Worm (Caenorhabditis elegans) whole organism, L1 larva: ENCODE data around the gene Y59H11AM.4.
A peak's percentile ranks its signal among the peaks of the same experiment; 100 is the strongest.

ENCODE experiments used
- C04F5.9 ChIP-seq: sonication (generic microtip); optimal IDR thresholded peaks from 2 replicates; lab custom pipeline; 2016; ENCODE audit warnings: missing genetic modification characterization, missing compliant biosample characterization
- Y116A8C.19 ChIP-seq: sonication (generic microtip); optimal IDR thresholded peaks from 2 replicates; lab custom pipeline; 2016; ENCODE audit warnings: missing compliant biosample characterization, missing genetic modification characterization, borderline replicate concordance
- aha-1 ChIP-seq: fragments of 150-350 bp; optimal IDR thresholded peaks from 2 replicates; lab custom pipeline; 2014; ENCODE audit warnings: missing biosample characterization, missing genetic modification characterization
- alr-1 ChIP-seq: fragments of 200-800 bp; sonication (Bioruptor generic); optimal IDR thresholded peaks from 2 replicates; lab custom pipeline; 2018; ENCODE audit warnings: borderline replicate concordance, mild to moderate bottlenecking, missing genetic modification characterization, missing compliant biosample characterization
- aly-2 ChIP-seq: fragments of 150-350 bp; optimal IDR thresholded peaks from 2 replicates; lab custom pipeline; 2014; ENCODE audit warnings: missing biosample characterization, missing genetic modification characterization
- blmp-1 ChIP-seq: fragments of 150-350 bp; optimal IDR thresholded peaks from 2 replicates; lab custom pipeline; 2014; ENCODE audit warnings: missing biosample characterization, missing genetic modification characterization
- ceh-8 ChIP-seq: fragments of 200-800 bp; sonication (Bioruptor generic); optimal IDR thresholded peaks from 2 replicates; lab custom pipeline; 2018; ENCODE audit warnings: mild to moderate bottlenecking, missing genetic modification characterization, moderate library complexity, missing compliant biosample characterization
- ceh-88 ChIP-seq: fragments of 200-800 bp; sonication (Bioruptor generic); IDR thresholded peaks from 2 replicates; pipeline ENCODE4 v1.3.6; 2022; ENCODE audit warnings: missing genetic modification characterization, missing compliant biosample characterization
- ceh-90 ChIP-seq: sonication (generic microtip); optimal IDR thresholded peaks from 2 replicates; lab custom pipeline; 2016; ENCODE audit warnings: missing genetic modification characterization, missing compliant biosample characterization
- dpl-1 ChIP-seq, 3 experiments: fragments of 150-350 bp in 2 of 3; sonication (generic microtip) in 1 of 3; optimal IDR thresholded peaks; 2 replicates each; lab custom pipeline; 2014 to 2017; ENCODE audit warnings: missing biosample characterization in 3 of 3, missing genetic modification characterization in 3 of 3, missing genetic modification reagents in 3 of 3
- efl-1 ChIP-seq, 4 experiments: fragments of 150-350 bp; optimal IDR thresholded peaks in 3 of 4; peaks in 1 of 4; 1 replicate in 1 of 4; 2 replicates in 3 of 4; lab custom pipeline; 2014; ENCODE audit warnings: missing biosample characterization in 2 of 4, missing genetic modification characterization in 2 of 4, missing genetic modification reagents in 2 of 4
- efl-3 ChIP-seq: fragments of 200-800 bp; sonication (Bioruptor generic); optimal IDR thresholded peaks from 2 replicates; lab custom pipeline; 2018; ENCODE audit warnings: mild to moderate bottlenecking, missing genetic modification characterization, missing compliant biosample characterization
- egl-27 ChIP-seq, 2 experiments: fragments of 150-350 bp in 1 of 2; sonication (generic microtip); optimal IDR thresholded peaks; 3 replicates each; lab custom pipeline; 2017 to 2018; ENCODE audit warnings: missing biosample characterization in 2 of 2, missing genetic modification characterization in 2 of 2, missing genetic modification reagents in 2 of 2
- elt-2 ChIP-seq: sonication (generic microtip); optimal IDR thresholded peaks from 2 replicates; lab custom pipeline; 2016; ENCODE audit warnings: missing genetic modification characterization, mild to moderate bottlenecking, inconsistent platforms, missing compliant biosample characterization, missing genetic modification reagents
- elt-3 ChIP-seq, 6 experiments: fragments of 150-350 bp in 1 of 6; sonication (generic microtip); optimal IDR thresholded peaks; 2 replicates each; lab custom pipeline; 2017 to 2018; ENCODE audit warnings: missing biosample characterization in 6 of 6, missing genetic modification characterization in 6 of 6, inconsistent platforms in 1 of 6
- fkh-10 ChIP-seq: sonication (generic microtip); optimal IDR thresholded peaks from 2 replicates; lab custom pipeline; 2017; ENCODE audit warnings: missing biosample characterization, missing genetic modification reagents, missing genetic modification characterization
- fkh-4 ChIP-seq: sonication (generic microtip); optimal IDR thresholded peaks from 2 replicates; lab custom pipeline; 2016; ENCODE audit warnings: missing compliant biosample characterization, missing genetic modification characterization, borderline replicate concordance
- fkh-8 ChIP-seq: sonication (generic microtip); optimal IDR thresholded peaks from 2 replicates; lab custom pipeline; 2016; ENCODE audit warnings: mild to moderate bottlenecking, missing genetic modification characterization, missing compliant biosample characterization
- fos-1 ChIP-seq: fragments of 150-350 bp; optimal IDR thresholded peaks from 2 replicates; lab custom pipeline; 2014; ENCODE audit warnings: missing biosample characterization, missing genetic modification characterization
- grh-1 ChIP-seq: fragments of 200-800 bp; sonication (Bioruptor generic); IDR thresholded peaks from 2 replicates; pipeline ENCODE4 v1.3.6; 2022; ENCODE audit warnings: missing genetic modification reagents, missing genetic modification characterization, missing compliant biosample characterization
- hlh-17 ChIP-seq: fragments of 200-800 bp; sonication (Bioruptor generic); optimal IDR thresholded peaks from 2 replicates; lab custom pipeline; 2018; ENCODE audit warnings: missing genetic modification characterization, mild to moderate bottlenecking, missing compliant biosample characterization, moderate library complexity, borderline replicate concordance
- irx-1 ChIP-seq: sonication (generic microtip); optimal IDR thresholded peaks from 2 replicates; lab custom pipeline; 2016; ENCODE audit warnings: missing genetic modification characterization, missing compliant biosample characterization
- isw-1 ChIP-seq: fragments of 200-800 bp; sonication (Bioruptor generic); IDR thresholded peaks from 2 replicates; pipeline ENCODE4 v1.3.6; 2022; ENCODE audit warnings: missing genetic modification characterization, missing compliant biosample characterization
- jun-1 ChIP-seq: fragments of 150-350 bp; optimal IDR thresholded peaks from 2 replicates; lab custom pipeline; 2014; ENCODE audit warnings: missing biosample characterization, missing genetic modification reagents, missing genetic modification characterization
- lin-13 ChIP-seq: fragments of 150-350 bp; optimal IDR thresholded peaks from 2 replicates; lab custom pipeline; 2014; ENCODE audit warnings: missing biosample characterization, missing genetic modification reagents, missing genetic modification characterization
- lin-14 ChIP-seq: fragments of 200-800 bp; sonication (Bioruptor generic); optimal IDR thresholded peaks from 2 replicates; lab custom pipeline; 2018; ENCODE audit warnings: mild to moderate bottlenecking, missing genetic modification characterization, moderate library complexity, missing compliant biosample characterization
- lin-35 ChIP-seq, 2 experiments: fragments of 150-350 bp; optimal IDR thresholded peaks; 2 replicates each; lab custom pipeline; 2014; ENCODE audit warnings: missing biosample characterization in 2 of 2, missing genetic modification characterization in 2 of 2, missing genetic modification reagents in 2 of 2
- lir-3 ChIP-seq: sonication (generic microtip); optimal IDR thresholded peaks from 2 replicates; lab custom pipeline; 2016; ENCODE audit warnings: mild to moderate bottlenecking, missing genetic modification characterization, moderate library complexity, missing compliant biosample characterization; ENCODE audit not compliant: poor library complexity
- lsy-2 ChIP-seq, 2 experiments: fragments of 150-350 bp; optimal IDR thresholded peaks; 2 replicates each; lab custom pipeline; 2014; ENCODE audit warnings: missing biosample characterization in 2 of 2, missing genetic modification characterization in 2 of 2
- mab-9 ChIP-seq: fragments of 200-800 bp; sonication (Bioruptor generic); IDR thresholded peaks from 2 replicates; pipeline ENCODE4 v1.3.6; 2022; ENCODE audit warnings: missing genetic modification reagents, missing genetic modification characterization, missing compliant biosample characterization
- mdl-1 ChIP-seq, 2 experiments: fragments of 150-350 bp; optimal IDR thresholded peaks; 2 replicates each; lab custom pipeline; 2014 to 2017; ENCODE audit warnings: missing biosample characterization in 2 of 2, missing genetic modification characterization in 2 of 2, inconsistent platforms in 1 of 2
- nhr-19 ChIP-seq: fragments of 200-800 bp; sonication (Bioruptor generic); conservative IDR thresholded peaks from 2 replicates; pipeline ENCODE4 v1.3.6; 2022; ENCODE audit warnings: missing genetic modification characterization, missing compliant biosample characterization
- nhr-28 ChIP-seq: fragments of 150-350 bp; optimal IDR thresholded peaks from 2 replicates; lab custom pipeline; 2014; ENCODE audit warnings: missing biosample characterization, missing genetic modification characterization
- nhr-76 ChIP-seq: sonication (generic microtip); optimal IDR thresholded peaks from 2 replicates; lab custom pipeline; 2017; ENCODE audit warnings: missing biosample characterization, missing genetic modification characterization
- nhr-84 ChIP-seq: sonication (generic microtip); optimal IDR thresholded peaks from 2 replicates; lab custom pipeline; 2017; ENCODE audit warnings: missing biosample characterization, missing genetic modification characterization
- nhr-85 ChIP-seq: sonication (generic microtip); peaks from one replicate; lab custom pipeline; 2016; ENCODE audit warnings: missing genetic modification characterization, inconsistent platforms, missing compliant biosample characterization
- nhr-90 ChIP-seq: sonication (generic microtip); optimal IDR thresholded peaks from 2 replicates; lab custom pipeline; 2016; ENCODE audit warnings: mild to moderate bottlenecking, missing genetic modification characterization, missing compliant biosample characterization; ENCODE audit not compliant: poor library complexity
- pax-3 ChIP-seq: fragments of 200-800 bp; sonication (Bioruptor generic); optimal IDR thresholded peaks from 2 replicates; lab custom pipeline; 2018; ENCODE audit warnings: mild to moderate bottlenecking, missing genetic modification characterization, moderate library complexity, missing compliant biosample characterization
- rnt-1 ChIP-seq: sonication (generic microtip); optimal IDR thresholded peaks from 2 replicates; lab custom pipeline; 2016; ENCODE audit warnings: mild to moderate bottlenecking, missing genetic modification characterization, moderate library complexity, missing compliant biosample characterization
- skn-1 ChIP-seq: fragments of 150-350 bp; optimal IDR thresholded peaks from 2 replicates; lab custom pipeline; 2014; ENCODE audit warnings: missing biosample characterization, missing genetic modification characterization
- snpc-4 ChIP-seq: fragments of 150-350 bp; optimal IDR thresholded peaks from 2 replicates; lab custom pipeline; 2014; ENCODE audit warnings: missing biosample characterization, missing genetic modification characterization
- unc-130 ChIP-seq: fragments of 150-350 bp; optimal IDR thresholded peaks from 2 replicates; lab custom pipeline; 2017; ENCODE audit warnings: missing biosample characterization, missing genetic modification characterization, inconsistent platforms
- unc-30 ChIP-seq: sonication (generic microtip); optimal IDR thresholded peaks from 2 replicates; lab custom pipeline; 2017; ENCODE audit warnings: missing biosample characterization, missing genetic modification characterization
- unc-62 ChIP-seq: fragments of 150-350 bp; optimal IDR thresholded peaks from 2 replicates; lab custom pipeline; 2014; ENCODE audit warnings: missing biosample characterization, missing genetic modification reagents, missing genetic modification characterization
- unc-98 ChIP-seq: fragments of 200-800 bp; sonication (Bioruptor generic); IDR thresholded peaks from 2 replicates; pipeline ENCODE4 v1.3.6; 2022; ENCODE audit warnings: missing genetic modification characterization, missing compliant biosample characterization
- vab-15 ChIP-seq: sonication (generic microtip); optimal IDR thresholded peaks from 2 replicates; lab custom pipeline; 2017; ENCODE audit warnings: missing genotype, mild to moderate bottlenecking, missing genetic modification characterization, missing compliant biosample characterization
- ztf-11 ChIP-seq, 2 experiments: sonication (generic microtip); optimal IDR thresholded peaks; 2 replicates each; lab custom pipeline; 2016 to 2017; ENCODE audit warnings: missing genetic modification characterization in 2 of 2, missing biosample characterization in 1 of 2, missing compliant biosample characterization in 1 of 2
- ztf-4 ChIP-seq: fragments of 150-350 bp; optimal IDR thresholded peaks from 2 replicates; lab custom pipeline; 2014; ENCODE audit warnings: missing biosample characterization, missing genetic modification characterization

Gene Y59H11AM.4

DNA sequence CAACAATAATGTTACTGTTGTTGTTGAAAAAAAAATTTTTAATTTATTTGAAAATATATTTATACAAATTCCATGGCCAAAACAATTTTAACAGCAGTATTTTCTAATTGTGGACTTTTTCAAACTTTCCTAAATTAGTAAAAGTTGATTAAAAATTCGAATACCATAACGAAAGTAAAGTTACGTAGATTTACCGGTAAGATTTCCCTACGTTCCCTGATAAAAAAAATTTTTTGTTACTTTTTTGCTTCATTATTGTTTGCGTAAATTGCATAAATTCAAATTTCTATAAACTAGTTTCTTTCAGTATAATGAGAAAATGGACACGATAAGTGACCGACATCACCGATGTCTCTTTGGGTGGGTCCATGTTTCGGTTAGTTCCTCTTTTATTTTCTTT, 38.8 kb upstream of the Y59H11AM.4 start, which contains the start of gene F42A9.6:
Gene F42A9.6, plus strand, starts transcription at position 301 of the 400 bp plus-strand sequence.
- TF ChIP-seq unc-98 (GFP tag; lab: Robert Waterston, UW) (no peak), elt-3 (tag; optimal IDR thresholded peaks at IDR 0.05; lab: Kevin White, UChicago) (no peak), C04F5.9 (no peak)

DNA sequence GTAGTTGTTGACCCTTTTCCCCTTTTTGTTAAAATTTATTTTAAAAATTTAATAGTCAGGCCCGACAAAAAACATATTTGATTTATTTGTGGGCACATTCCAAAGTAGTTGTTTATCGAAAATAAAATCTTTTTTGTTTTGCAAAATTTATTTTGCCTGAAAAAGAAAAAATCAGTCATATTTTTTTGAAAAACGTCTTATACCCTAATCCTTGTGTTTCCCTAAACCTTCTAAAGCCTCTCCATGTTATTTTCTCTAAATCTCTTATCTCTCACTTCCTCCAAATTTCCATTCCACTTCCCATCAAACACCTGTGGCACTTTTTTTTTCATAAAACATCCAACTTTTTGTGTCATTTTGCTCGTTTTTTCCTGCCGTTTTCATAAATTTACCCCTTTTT, 38.1 kb upstream of the Y59H11AM.4 start:
- TF ChIP-seq isw-1 (GFP tag; lab: Robert Waterston, UW), result no peak
- TF ChIP-seq pax-3, result no peak
- no peak for TF ChIP-seq irx-1 (tag; lab: Kevin White, UChicago)
- TF ChIP-seq lir-3 (tag; lab: Kevin White, UChicago), result no peak
- TF ChIP-seq C04F5.9, result no peak
- TF ChIP-seq dpl-1 (GFP tag; optimal IDR thresholded peaks at IDR 0.05; lab: Kevin White, UChicago), result no peak
- no peak for TF ChIP-seq unc-62 (GFP tag; lab: Kevin White, UChicago)
- no peak for TF ChIP-seq nhr-85 (tag; lab: Kevin White, UChicago)
- no peak for TF ChIP-seq alr-1 (tag; lab: Kevin White, UChicago)
- no peak for TF ChIP-seq hlh-17
- TF ChIP-seq lin-35 (GFP tag; optimal IDR thresholded peaks at IDR 0.05; lab: Kevin White, UChicago), result no peak

- TF ChIP-seq rnt-1 (tag; lab: Kevin White, UChicago), result peak; percentile 43
- no peak for TF ChIP-seq ceh-8 (GFP tag; lab: Kevin White, UChicago)
- no peak for TF ChIP-seq aly-2 (tag; lab: Kevin White, UChicago)
- TF ChIP-seq elt-2, result no peak
- no peak for TF ChIP-seq nhr-28
- no peak for TF ChIP-seq mdl-1 (tag; optimal IDR thresholded peaks at IDR 0.05; lab: Kevin White, UChicago)
- peak; percentile 66 for TF ChIP-seq nhr-19 (GFP tag; lab: Robert Waterston, UW)
- no peak for TF ChIP-seq C04F5.9
- no peak for TF ChIP-seq snpc-4
- TF ChIP-seq ceh-90 (tag; lab: Kevin White, UChicago), result no peak
- TF ChIP-seq nhr-85 (tag; lab: Kevin White, UChicago), result no peak
- TF ChIP-seq nhr-76 (tag; lab: Kevin White, UChicago), result no peak
- no peak for TF ChIP-seq fkh-10 (GFP tag; lab: Kevin White, UChicago)
- no peak for TF ChIP-seq fkh-4
- 0 out of 2 replicates have a peak, but pooled peaks have one; percentile 10 for TF ChIP-seq unc-98 (GFP tag; lab: Robert Waterston, UW)
- TF ChIP-seq efl-1 (optimal IDR thresholded peaks at IDR 0.05; lab: Kevin White, UChicago), result peak in 1 of 2 experiments; percentile 20
- no peak for TF ChIP-seq efl-1 (GFP tag; optimal IDR thresholded peaks at IDR 0.05 in 1 of 2; lab: Kevin White, UChicago)
- peak; percentile 79 for TF ChIP-seq lin-14 (GFP tag; lab: Kevin White, UChicago)
- TF ChIP-seq fkh-8 (tag; lab: Kevin White, UChicago), result no peak
- no peak for TF ChIP-seq unc-130
- TF ChIP-seq Y116A8C.19 (tag; lab: Kevin White, UChicago), result no peak
- TF ChIP-seq vab-15 (tag; lab: Kevin White, UChicago), result no peak
- no peak for TF ChIP-seq blmp-1 (tag; lab: Kevin White, UChicago)
- no peak for TF ChIP-seq fos-1 (tag; lab: Kevin White, UChicago)
- TF ChIP-seq efl-3 (GFP tag; lab: Kevin White, UChicago), result no peak
- TF ChIP-seq jun-1 (tag; lab: Kevin White, UChicago), result no peak
- TF ChIP-seq elt-3 (tag; optimal IDR thresholded peaks at IDR 0.05; lab: Kevin White, UChicago), result no peak
- TF ChIP-seq nhr-90 (tag; lab: Kevin White, UChicago), result no peak
- TF ChIP-seq egl-27 (tag; optimal IDR thresholded peaks at IDR 0.05; lab: Kevin White, UChicago), result no peak
- no peak for TF ChIP-seq ztf-4
- TF ChIP-seq grh-1 (GFP tag; lab: Robert Waterston, UW), result no peak
- TF ChIP-seq nhr-84 (tag; lab: Kevin White, UChicago), result no peak
- no peak for TF ChIP-seq unc-30 (tag; lab: Kevin White, UChicago)
- TF ChIP-seq lin-13 (GFP tag; lab: Kevin White, UChicago), result no peak
- TF ChIP-seq skn-1 (tag; lab: Kevin White, UChicago), result no peak
- TF ChIP-seq ztf-11 (tag; optimal IDR thresholded peaks at IDR 0.05; lab: Kevin White, UChicago), result no peak
- TF ChIP-seq aha-1 (tag; lab: Kevin White, UChicago), result no peak
- no peak for TF ChIP-seq mab-9 (GFP tag; lab: Robert Waterston, UW)
- no peak for TF ChIP-seq alr-1 (tag; lab: Kevin White, UChicago)
- peak; percentile 59 to 71 for TF ChIP-seq lsy-2 (tag; optimal IDR thresholded peaks at IDR 0.05; lab: Kevin White, UChicago)
- TF ChIP-seq ceh-88, result no peak
These were observed 35.1 kb upstream of the Y59H11AM.4 start for ce11 chrIV:8605217-8605616.
